Fruit fly (Drosophila melanogaster) whole organism, pupa: ENCODE results near the gene BORCS5.

Experiments
- CG10348 ChIP-seq: fragments of 200-800 bp; sonication (Bioruptor generic); IDR thresholded peaks from 2 replicates; pipeline ENCODE4 v1.3.6; 2022; ENCODE audit warnings: missing biosample characterization, missing genetic modification characterization
- CG12605 ChIP-seq: fragments of 200-800 bp; sonication (Bioruptor generic); IDR thresholded peaks from 2 replicates; pipeline ENCODE4 v1.3.6; 2022; ENCODE audit warnings: missing biosample characterization, missing genetic modification characterization
- CG13204 ChIP-seq: fragments of 200-800 bp; sonication (Bioruptor generic); optimal IDR thresholded peaks from 2 replicates; lab custom pipeline; 2018; ENCODE audit warnings: missing biosample characterization, mild to moderate bottlenecking, missing genetic modification characterization, moderate library complexity
- CG14655 ChIP-seq: fragments of 200-800 bp; sonication (Bioruptor generic); optimal IDR thresholded peaks from 3 replicates; lab custom pipeline; 2017; ENCODE audit warnings: mild to moderate bottlenecking, missing biosample characterization, missing genetic modification reagents, missing genetic modification characterization
- CG15710 ChIP-seq: fragments of 200-800 bp; sonication (Bioruptor generic); optimal IDR thresholded peaks from 2 replicates; lab custom pipeline; 2018; ENCODE audit warnings: missing biosample characterization, mild to moderate bottlenecking, missing genetic modification characterization, moderate library complexity
- CG17806 ChIP-seq: fragments of 200-800 bp; sonication (Bioruptor generic); optimal IDR thresholded peaks from 2 replicates; lab custom pipeline; 2018; ENCODE audit warnings: missing biosample characterization, mild to moderate bottlenecking, missing genetic modification characterization, moderate library complexity
- CG32121 ChIP-seq: fragments of 200-800 bp; sonication (Bioruptor generic); IDR thresholded peaks from 2 replicates; pipeline ENCODE4 v1.3.6; 2022; ENCODE audit warnings: missing biosample characterization, missing genetic modification characterization
- CG34367 ChIP-seq: fragments of 200-800 bp; sonication (Bioruptor generic); optimal IDR thresholded peaks from 2 replicates; lab custom pipeline; 2018; ENCODE audit warnings: missing biosample characterization, mild to moderate bottlenecking, missing genetic modification characterization
- CG4496 ChIP-seq: fragments of 200-800 bp; sonication (Bioruptor generic); IDR thresholded peaks from 3 replicates; pipeline ENCODE4 v1.3.6; 2022; ENCODE audit warnings: missing biosample characterization, missing genetic modification characterization
- CG8159 ChIP-seq: fragments of 200-800 bp; sonication (Bioruptor generic); optimal IDR thresholded peaks from 3 replicates; lab custom pipeline; 2018; ENCODE audit warnings: missing biosample characterization, mild to moderate bottlenecking, missing genetic modification characterization, moderate library complexity
- CG8301 ChIP-seq: fragments of 200-800 bp; sonication (Bioruptor generic); optimal IDR thresholded peaks from 2 replicates; lab custom pipeline; 2018; ENCODE audit warnings: missing biosample characterization, mild to moderate bottlenecking, missing genetic modification characterization
- CG9948 ChIP-seq: fragments of 200-800 bp; sonication (Bioruptor generic); optimal IDR thresholded peaks from 2 replicates; lab custom pipeline; 2018; ENCODE audit warnings: missing biosample characterization, mild to moderate bottlenecking, missing genetic modification characterization, moderate library complexity
- D1 ChIP-seq: fragments of 200-800 bp; sonication (Bioruptor generic); optimal IDR thresholded peaks from 2 replicates; lab custom pipeline; 2018; ENCODE audit warnings: missing biosample characterization, mild to moderate bottlenecking, missing genetic modification characterization, moderate library complexity
- EcR ChIP-seq: fragments of 200-800 bp; sonication (Bioruptor generic); optimal IDR thresholded peaks from 3 replicates; lab custom pipeline; 2019; ENCODE audit warnings: missing biosample characterization, missing genetic modification characterization, mild to moderate bottlenecking, moderate library complexity, missing genetic modification reagents
- Ets98B ChIP-seq: fragments of 200-800 bp; sonication (Bioruptor generic); IDR thresholded peaks from 2 replicates; pipeline ENCODE4 v1.3.6; 2022; ENCODE audit warnings: missing biosample characterization, missing genetic modification characterization
- Pif1A ChIP-seq: fragments of 200-800 bp; sonication (Bioruptor generic); optimal IDR thresholded peaks from 3 replicates; lab custom pipeline; 2016; ENCODE audit warnings: missing biosample characterization, missing genetic modification characterization
- Pif1B ChIP-seq: fragments of 200-800 bp; sonication (Bioruptor generic); optimal IDR thresholded peaks from 3 replicates; lab custom pipeline; 2016; ENCODE audit warnings: missing biosample characterization, missing genetic modification characterization
- Snoo ChIP-seq: fragments of 200-800 bp; sonication (Bioruptor generic); optimal IDR thresholded peaks from 3 replicates; lab custom pipeline; 2017; ENCODE audit warnings: missing biosample characterization, mild to moderate bottlenecking, missing genetic modification characterization, inconsistent platforms
- fd96Ca ChIP-seq: fragments of 200-800 bp; sonication (Bioruptor generic); IDR thresholded peaks from 3 replicates; pipeline ENCODE4 v1.3.6; 2022; ENCODE audit warnings: missing biosample characterization, missing genetic modification characterization
- gl ChIP-seq: fragments of 200-800 bp; sonication (Bioruptor generic); optimal IDR thresholded peaks from 2 replicates; lab custom pipeline; 2018; ENCODE audit warnings: missing biosample characterization, mild to moderate bottlenecking, missing genetic modification characterization
- rn ChIP-seq: fragments of 200-800 bp; sonication (Bioruptor generic); IDR thresholded peaks from 2 replicates; pipeline ENCODE4 v1.3.6; 2022; ENCODE audit warnings: missing biosample characterization, missing genetic modification characterization

Gene BORCS5

dm6 chrX:11846049-11846718, 26.4 kb downstream of the BORCS5 start, which contains the start of gene CG15740:
Gene CG15740, minus strand, starts transcription at chrX:11846099.
- TF ChIP-seq CG4496 (0 out of 3 replicates have a peak, but pooled peaks have one; percentile 24), fd96Ca (GFP tag; lab: Robert Waterston, UW) (no peak), CG32121 (peak; percentile 31; the same call in 1 of the 2 replicates)
- TF ChIP-seq, all 21 proteins: peak for 2

dm6 chrX:11841702-11842378, 30.7 kb downstream of the BORCS5 start:
- TF ChIP-seq EcR (GFP tag; lab: Kevin White, UChicago), result no peak
- peak; percentile 45 for TF ChIP-seq CG8159 (tag; lab: Kevin White, UChicago)
- no peak for TF ChIP-seq Pif1A (GFP tag; lab: Kevin White, UChicago)
- no peak for TF ChIP-seq CG10348 (GFP tag; lab: Robert Waterston, UW)
- TF ChIP-seq CG34367 (tag; lab: Kevin White, UChicago), result no peak
- no peak for TF ChIP-seq gl (tag; lab: Kevin White, UChicago)
- no peak for TF ChIP-seq CG8301 (tag; lab: Kevin White, UChicago)
- no peak for TF ChIP-seq CG14655

- TF ChIP-seq CG34367 (tag; lab: Kevin White, UChicago) (no peak), CG14655 (no peak), Snoo (no peak), CG15710 (tag; lab: Kevin White, UChicago) (no peak), EcR (GFP tag; lab: Kevin White, UChicago) (no peak), CG10348 (GFP tag; lab: Robert Waterston, UW) (no peak), CG17806 (tag; lab: Kevin White, UChicago) (no peak), Pif1A (GFP tag; lab: Kevin White, UChicago) (no peak), rn (no peak), Ets98B (GFP tag; lab: Robert Waterston, UW) (no peak), D1 (tag; lab: Kevin White, UChicago) (no peak), CG8301 (tag; lab: Kevin White, UChicago) (no peak), CG13204 (GFP tag; lab: Kevin White, UChicago) (no peak), CG8159 (tag; lab: Kevin White, UChicago) (no peak), fd96Ca (GFP tag; lab: Robert Waterston, UW) (no peak), CG32121 (no peak), CG4496 (no peak), Pif1B (GFP tag; lab: Kevin White, UChicago) (no peak), CG12605 (GFP tag; lab: Robert Waterston, UW) (no peak), gl (tag; lab: Kevin White, UChicago) (no peak)
- TF ChIP-seq, all 21 proteins: peak for 0
Measured at dm6 chrX:11839308-11839707, 33.3 kb downstream of the BORCS5 start, which contains the start of gene Cyp28c1. Gene Cyp28c1, plus strand, starts transcription at chrX:11839608.

- TF ChIP-seq CG12605 (GFP tag; lab: Robert Waterston, UW) (no peak), Pif1B (GFP tag; lab: Kevin White, UChicago) (no peak), EcR (GFP tag; lab: Kevin White, UChicago) (no peak), CG32121 (no peak), CG9948 (tag; lab: Kevin White, UChicago) (no peak), CG14655 (no peak), fd96Ca (GFP tag; lab: Robert Waterston, UW) (no peak), CG10348 (GFP tag; lab: Robert Waterston, UW) (no peak), Snoo (no peak), Pif1A (GFP tag; lab: Kevin White, UChicago) (no peak), Ets98B (GFP tag; lab: Robert Waterston, UW) (no peak), CG8301 (tag; lab: Kevin White, UChicago) (no peak)
Measured at dm6 chrX:11837926-11838325, 34.7 kb downstream of the BORCS5 start, which contains the start of gene CG15741. Gene CG15741, minus strand, starts transcription at chrX:11838026.

- TF ChIP-seq Pif1A (GFP tag; lab: Kevin White, UChicago), result no peak
- no peak for TF ChIP-seq CG8159 (tag; lab: Kevin White, UChicago)
- TF ChIP-seq CG4496, result no peak
- TF ChIP-seq CG8301 (tag; lab: Kevin White, UChicago), result no peak
Measured at dm6 chrX:11828336-11829007, 44.1 kb downstream of the BORCS5 start.

dm6 chrX:11823003-11823402, 49.6 kb downstream of the BORCS5 start:
- TF ChIP-seq CG17806 (tag; lab: Kevin White, UChicago), result peak; percentile 4
- TF ChIP-seq CG13204 (GFP tag; lab: Kevin White, UChicago), result no peak
- no peak for TF ChIP-seq Snoo
- TF ChIP-seq CG14655, result no peak
- TF ChIP-seq CG4496, result peak; percentile 50; the same call in 2 of the 3 replicates
- TF ChIP-seq CG8301 (tag; lab: Kevin White, UChicago), result peak; percentile 54
- no peak for TF ChIP-seq rn
- peak; percentile 44 for TF ChIP-seq gl (tag; lab: Kevin White, UChicago)
- TF ChIP-seq CG8159 (tag; lab: Kevin White, UChicago), result peak; percentile 83
- TF ChIP-seq CG9948 (tag; lab: Kevin White, UChicago), result peak; percentile 11
- peak; percentile 65 for TF ChIP-seq CG32121
- TF ChIP-seq D1 (tag; lab: Kevin White, UChicago), result no peak
- TF ChIP-seq CG12605 (GFP tag; lab: Robert Waterston, UW), result peak; percentile 85
- TF ChIP-seq fd96Ca (GFP tag; lab: Robert Waterston, UW), result peak; percentile 62; the same call in 1 of the 3 replicates
- no peak for TF ChIP-seq Pif1A (GFP tag; lab: Kevin White, UChicago)
- peak; percentile 14 for TF ChIP-seq CG34367 (tag; lab: Kevin White, UChicago)
- peak; percentile 19 for TF ChIP-seq CG15710 (tag; lab: Kevin White, UChicago)
- TF ChIP-seq EcR (GFP tag; lab: Kevin White, UChicago), result peak; percentile 38
- TF ChIP-seq CG10348 (GFP tag; lab: Robert Waterston, UW), result no peak
- TF ChIP-seq Pif1B (GFP tag; lab: Kevin White, UChicago), result no peak
- TF ChIP-seq Ets98B (GFP tag; lab: Robert Waterston, UW), result peak; percentile 60
